Fruit fly (Drosophila melanogaster): ENCODE measurements around the gene CG11722.
A peak's percentile ranks its signal among the peaks of the same experiment; 100 is the strongest.

Gene CG11722

dm6 chr3R:10042664-10043372 is 2.5 kb downstream of the CG11722 start, which contains the start of the genes Mical and CG3909 (continued):
- peak; percentile 83 for TF ChIP-seq wdn (GFP tag; IDR thresholded peaks at IDR 0.05)
- TF ChIP-seq toy (GFP tag; IDR thresholded peaks at IDR 0.05): peak; percentile 77; the same call in 1 of the 2 replicates
- TF ChIP-seq CG34224 (GFP tag; IDR thresholded peaks at IDR 0.05; ENCODE audit: partially characterized antibody): peak; percentile 61; the same call in 2 of the 3 replicates
- peak; percentile 81 for TF ChIP-seq CG8290 (GFP tag; optimal IDR thresholded peaks at IDR 0.05)
- TF ChIP-seq CG8290 (tag; optimal IDR thresholded peaks at IDR 0.05): peak in 1 of 2 experiments; percentile 68
- TF ChIP-seq scrt (GFP tag; optimal IDR thresholded peaks at IDR 0.05): peak; percentile 35
- no peak for TF ChIP-seq CG15479 (GFP tag; optimal IDR thresholded peaks at IDR 0.05)
- peak; percentile 51 for TF ChIP-seq onecut (GFP tag; IDR thresholded peaks at IDR 0.05)
- peak; percentile 70 for TF ChIP-seq ato (GFP tag; IDR thresholded peaks at IDR 0.05; ENCODE audit: partially characterized antibody)
- peak; percentile 87 for TF ChIP-seq Taf1 (GFP tag; IDR thresholded peaks at IDR 0.05)
- peak; percentile 90 for TF ChIP-seq CG11695 (GFP tag; IDR thresholded peaks at IDR 0.05)
- peak; percentile 41; the same call in 2 of the 3 replicates for TF ChIP-seq CG14860 (GFP tag; IDR thresholded peaks at IDR 0.05; ENCODE audit: partially characterized antibody)
- peak; percentile 64 for TF ChIP-seq Adf1 (GFP tag; IDR thresholded peaks at IDR 0.05)
- peak; percentile 84 for TF ChIP-seq Xbp1 (GFP tag; optimal IDR thresholded peaks at IDR 0.05)
- peak; percentile 81 for TF ChIP-seq Awh (GFP tag; IDR thresholded peaks at IDR 0.05)
- TF ChIP-seq maf-S (GFP tag; optimal IDR thresholded peaks at IDR 0.05): peak; percentile 47
- TF ChIP-seq Hr78 (GFP tag; optimal IDR thresholded peaks at IDR 0.05): peak in 1 of 2 experiments; percentile 59
- TF ChIP-seq az2 (GFP tag; optimal IDR thresholded peaks at IDR 0.05): peak; percentile 86
- no peak for TF ChIP-seq zf30C (GFP tag; optimal IDR thresholded peaks at IDR 0.05)
- peak; percentile 13 for TF ChIP-seq CG17186 (GFP tag; optimal IDR thresholded peaks at IDR 0.05)
- peak; percentile 75; the same call in 2 of the 3 replicates for TF ChIP-seq H15 (GFP tag; IDR thresholded peaks at IDR 0.05)
- peak; percentile 84 for TF ChIP-seq Hr3 (GFP tag; optimal IDR thresholded peaks at IDR 0.05)
- no peak for TF ChIP-seq ftz-f1 (GFP tag; optimal IDR thresholded peaks at IDR 0.05)
- no peak for TF ChIP-seq pum (GFP tag; optimal IDR thresholded peaks at IDR 0.05)
- TF ChIP-seq Bdp1 (GFP tag; optimal IDR thresholded peaks at IDR 0.05): no peak
- peak; percentile 69 for TF ChIP-seq nerfin-1 (tag; optimal IDR thresholded peaks at IDR 0.05)
- TF ChIP-seq eyg (GFP tag; optimal IDR thresholded peaks at IDR 0.05): peak; percentile 29
- TF ChIP-seq CG14441 (GFP tag; IDR thresholded peaks at IDR 0.05): peak; percentile 86
- peak; percentile 7 for TF ChIP-seq CG4854 (GFP tag; optimal IDR thresholded peaks at IDR 0.05)
- TF ChIP-seq crol (GFP tag; IDR thresholded peaks at IDR 0.05): no peak
- TF ChIP-seq unpg (GFP tag; optimal IDR thresholded peaks at IDR 0.05): peak; percentile 88
- no peak for TF ChIP-seq Dfd (GFP tag; optimal IDR thresholded peaks at IDR 0.05)
- TF ChIP-seq Meics (GFP tag; optimal IDR thresholded peaks at IDR 0.05): peak; percentile 84
- peak; percentile 66 for TF ChIP-seq tna (GFP tag; IDR thresholded peaks at IDR 0.05; ENCODE audit: partially characterized antibody)
- no peak for TF ChIP-seq btn (GFP tag; optimal IDR thresholded peaks at IDR 0.05)
- peak; percentile 72 for TF ChIP-seq CG4424 (GFP tag; optimal IDR thresholded peaks at IDR 0.05)
- peak; percentile 86 for TF ChIP-seq lmd (GFP tag; IDR thresholded peaks at IDR 0.05)
- TF ChIP-seq CG11560 (tag; IDR thresholded peaks at IDR 0.05): peak; percentile 45; the same call in 1 of the 3 replicates
- TF ChIP-seq chinmo (GFP tag; IDR thresholded peaks at IDR 0.05; ENCODE audit: partially characterized antibody): peak; percentile 72; the same call in 1 of the 4 replicates
- TF ChIP-seq CG11093 (GFP tag; IDR thresholded peaks at IDR 0.05): peak; percentile 69; the same call in 2 of the 3 replicates
- peak; percentile 74 for TF ChIP-seq Oli (tag; optimal IDR thresholded peaks at IDR 0.05)
- TF ChIP-seq her (GFP tag; optimal IDR thresholded peaks at IDR 0.05): no peak
- peak; percentile 74 for TF ChIP-seq so (GFP tag; IDR thresholded peaks at IDR 0.05)
- TF ChIP-seq croc (GFP tag; conservative IDR thresholded peaks at IDR 0.05): peak; percentile 53
- peak; percentile 59 for TF ChIP-seq CG15514 (GFP tag; optimal IDR thresholded peaks at IDR 0.05)
- peak; percentile 38 for TF ChIP-seq ewg (GFP tag; optimal IDR thresholded peaks at IDR 0.05)
- no peak for TF ChIP-seq CG7745 (tag; optimal IDR thresholded peaks at IDR 0.05)
- TF ChIP-seq Ravus (GFP tag; IDR thresholded peaks at IDR 0.05): peak; percentile 46
- TF ChIP-seq CG17385 (GFP tag; optimal IDR thresholded peaks at IDR 0.05): peak; percentile 76

Data from whole organism, embryonic.